Worm (Caenorhabditis elegans) whole organism, L2 larva: ENCODE results near the gene C16B8.4.

ENCODE experiments used
- aly-2 ChIP-seq: fragments of 150-350 bp; optimal IDR thresholded peaks from 2 replicates; lab custom pipeline; 2014; ENCODE audit warnings: missing biosample characterization, missing genetic modification characterization
- ceh-82 ChIP-seq: fragments of 150-350 bp; optimal IDR thresholded peaks from 2 replicates; lab custom pipeline; 2014; ENCODE audit warnings: missing biosample characterization, missing genetic modification characterization
- egl-27 ChIP-seq: sonication (generic microtip); optimal IDR thresholded peaks from 3 replicates; lab custom pipeline; 2017; ENCODE audit warnings: missing biosample characterization, missing genetic modification reagents, missing genetic modification characterization
- lin-11 ChIP-seq: fragments of 150-350 bp; sonication (generic microtip); optimal IDR thresholded peaks from 2 replicates; lab custom pipeline; 2014; ENCODE audit warnings: missing biosample characterization, missing genetic modification characterization, inconsistent platforms, mixed read lengths
- mab-5 ChIP-seq: fragments of 150-350 bp; optimal IDR thresholded peaks from 2 replicates; lab custom pipeline; 2014; ENCODE audit warnings: missing biosample characterization, missing genetic modification characterization
- nhr-6 ChIP-seq: fragments of 150-350 bp; optimal IDR thresholded peaks from 2 replicates; lab custom pipeline; 2014; ENCODE audit warnings: missing biosample characterization, missing genetic modification characterization
- ztf-11 ChIP-seq: sonication (generic microtip); optimal IDR thresholded peaks from 2 replicates; lab custom pipeline; 2017; ENCODE audit warnings: missing biosample characterization, missing genetic modification characterization

DNA sequence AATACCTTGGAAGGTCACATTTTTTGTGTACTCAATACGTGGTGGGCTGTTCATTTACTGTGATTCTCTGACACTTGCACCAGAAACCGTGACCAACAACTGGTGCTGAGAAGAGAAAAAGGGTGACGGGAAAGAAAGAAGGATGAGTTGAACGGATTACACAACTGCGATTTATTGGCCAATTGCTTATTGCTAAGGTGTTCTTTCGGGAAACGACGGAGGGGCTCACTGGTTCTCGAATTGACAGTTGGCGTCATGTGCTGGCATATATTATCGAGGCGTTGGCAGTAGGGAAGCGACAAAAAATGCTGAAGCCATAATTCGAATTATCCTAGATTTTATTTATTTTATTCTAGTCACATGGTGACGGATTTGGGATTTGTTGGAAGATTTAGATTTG is 726 bp upstream of the C16B8.4 start:
- TF ChIP-seq nhr-6 (tag; lab: Kevin White, UChicago): no peak
- TF ChIP-seq ztf-11 (tag; lab: Kevin White, UChicago): no peak
- no peak for TF ChIP-seq egl-27 (tag; lab: Kevin White, UChicago)
- TF ChIP-seq lin-11 (tag; lab: Kevin White, UChicago): no peak
- no peak for TF ChIP-seq mab-5
- TF ChIP-seq aly-2 (tag; lab: Kevin White, UChicago): no peak
- TF ChIP-seq ceh-82 (tag; lab: Kevin White, UChicago): no peak
